Fruit fly (Drosophila melanogaster) whole organism, embryonic: Measurements from ENCODE around the gene CG13247.

ENCODE experiments used
- Atf3 ChIP-seq: fragments of 200-800 bp; sonication (Bioruptor generic); optimal IDR thresholded peaks from 3 replicates; lab custom pipeline; 2016; ENCODE audit warnings: missing biosample characterization, missing genetic modification characterization
- CG10366 ChIP-seq: fragments of 200-800 bp; sonication (Bioruptor generic); IDR thresholded peaks from 2 replicates; pipeline ENCODE4 v1.3.6; 2022; ENCODE audit warnings: missing biosample characterization, missing genetic modification characterization
- CG10979 ChIP-seq: fragments of 200-800 bp; sonication (Bioruptor generic); optimal IDR thresholded peaks from 2 replicates; lab custom pipeline; 2018; ENCODE audit warnings: missing biosample characterization, mild to moderate bottlenecking, missing genetic modification characterization, moderate library complexity
- CG11093 ChIP-seq: fragments of 200-800 bp; sonication (Bioruptor generic); IDR thresholded peaks from 3 replicates; pipeline ENCODE4 v1.3.6; 2022; ENCODE audit warnings: missing biosample characterization, missing genetic modification characterization
- CG1233 ChIP-seq: fragments of 200-800 bp; sonication (Bioruptor generic); optimal IDR thresholded peaks from 4 replicates; lab custom pipeline; 2018; ENCODE audit warnings: missing biosample characterization, mild to moderate bottlenecking, missing genetic modification characterization
- CG13296 ChIP-seq: fragments of 200-800 bp; sonication (Bioruptor generic); optimal IDR thresholded peaks from 3 replicates; lab custom pipeline; 2018; ENCODE audit warnings: missing biosample characterization, mild to moderate bottlenecking, missing genetic modification characterization
- CG2678 ChIP-seq: fragments of 200-800 bp; sonication (Bioruptor generic); optimal IDR thresholded peaks from 3 replicates; lab custom pipeline; 2019; ENCODE audit warnings: missing biosample characterization, mild to moderate bottlenecking, missing genetic modification characterization, moderate library complexity
- CG2712 ChIP-seq: fragments of 200-800 bp; optimal IDR thresholded peaks from 3 replicates; lab custom pipeline; 2019; ENCODE audit warnings: missing biosample characterization, mild to moderate bottlenecking, missing genetic modification characterization, moderate library complexity
- CG31365 ChIP-seq: fragments of 200-800 bp; sonication (Bioruptor generic); optimal IDR thresholded peaks from 2 replicates; lab custom pipeline; 2018; ENCODE audit warnings: missing biosample characterization, mild to moderate bottlenecking, missing genetic modification characterization
- CG33557 ChIP-seq: fragments of 200-800 bp; sonication (Bioruptor generic); optimal IDR thresholded peaks from 2 replicates; lab custom pipeline; 2019; ENCODE audit warnings: missing biosample characterization, mild to moderate bottlenecking, missing genetic modification characterization, moderate library complexity
- CG4328 ChIP-seq: fragments of 200-800 bp; sonication (Bioruptor generic); optimal IDR thresholded peaks from 3 replicates; lab custom pipeline; 2017; ENCODE audit warnings: missing biosample characterization, missing genetic modification reagents, missing genetic modification characterization
- CG4820 ChIP-seq: fragments of 200-800 bp; sonication (Bioruptor generic); optimal IDR thresholded peaks from 3 replicates; lab custom pipeline; 2016; ENCODE audit warnings: missing biosample characterization, missing genetic modification characterization
- CG8290 ChIP-seq, 3 experiments: fragments of 200-800 bp; sonication (Bioruptor generic); optimal IDR thresholded peaks; 2 replicates each; lab custom pipeline; 2016 to 2019; ENCODE audit warnings: missing biosample characterization in 3 of 3, missing genetic modification characterization in 3 of 3, mild to moderate bottlenecking in 2 of 3, moderate library complexity in 1 of 3
- CG8478 ChIP-seq: fragments of >200 bp; optimal IDR thresholded peaks from 2 replicates; lab custom pipeline; 2018
- CG8924 ChIP-seq: fragments of 200-800 bp; optimal IDR thresholded peaks from 3 replicates; lab custom pipeline; 2019; ENCODE audit warnings: missing biosample characterization, mild to moderate bottlenecking, missing genetic modification characterization, moderate library complexity
- CoRest ChIP-seq: fragments of 200-800 bp; sonication (Bioruptor generic); optimal IDR thresholded peaks from 3 replicates; lab custom pipeline; 2018; ENCODE audit warnings: missing biosample characterization, mild to moderate bottlenecking, missing genetic modification characterization, moderate library complexity
- Dp ChIP-seq: fragments of 200-800 bp; sonication (Bioruptor generic); optimal IDR thresholded peaks from 2 replicates; lab custom pipeline; 2018; ENCODE audit warnings: missing biosample characterization, mild to moderate bottlenecking, missing genetic modification characterization, moderate library complexity
- Eip74EF ChIP-seq, 2 experiments: fragments of 200-800 bp in 1 of 2; fragments of >200 bp in 1 of 2; sonication (Bioruptor generic) in 1 of 2; optimal IDR thresholded peaks; 2 replicates each; lab custom pipeline; 2017 to 2019; ENCODE audit warnings: missing biosample characterization in 2 of 2, missing genetic modification characterization in 2 of 2, mild to moderate bottlenecking in 1 of 2, moderate library complexity in 1 of 2
- Elba2 ChIP-seq: fragments of 200-800 bp; sonication (Bioruptor generic); optimal IDR thresholded peaks from 3 replicates; lab custom pipeline; 2016; ENCODE audit warnings: missing biosample characterization, missing genetic modification characterization
- HLH3B ChIP-seq: fragments of 200-800 bp; sonication (Bioruptor generic); IDR thresholded peaks from 2 replicates; pipeline ENCODE4 v1.3.6; 2022; ENCODE audit warnings: missing biosample characterization, missing genetic modification characterization
- Hsf ChIP-seq: fragments of 200-800 bp; sonication (Bioruptor generic); optimal IDR thresholded peaks from 3 replicates; lab custom pipeline; 2016; ENCODE audit warnings: missing biosample characterization, missing genetic modification characterization
- Lim3 ChIP-seq: fragments of 200-800 bp; sonication (Bioruptor generic); IDR thresholded peaks from 2 replicates; pipeline ENCODE4 v1.3.6; 2022; ENCODE audit warnings: missing biosample characterization, missing genetic modification characterization
- MBD-R2 ChIP-seq: fragments of 200-800 bp; sonication (Bioruptor generic); IDR thresholded peaks from 2 replicates; pipeline ENCODE4 v1.3.6; 2022; ENCODE audit warnings: missing biosample characterization, missing genetic modification characterization
- Meics ChIP-seq: fragments of 200-800 bp; sonication (Bioruptor generic); optimal IDR thresholded peaks from 2 replicates; lab custom pipeline; 2017; ENCODE audit warnings: missing biosample characterization, mild to moderate bottlenecking, missing genetic modification characterization
- Nf-YA ChIP-seq: fragments of 200-800 bp; sonication (Bioruptor generic); IDR thresholded peaks from 2 replicates; pipeline ENCODE4 v1.3.6; 2022; ENCODE audit warnings: missing biosample characterization, missing genetic modification characterization
- Sox100B ChIP-seq: fragments of 200-800 bp; sonication (Bioruptor generic); optimal IDR thresholded peaks from 3 replicates; lab custom pipeline; 2018; ENCODE audit warnings: missing biosample characterization, mild to moderate bottlenecking, missing genetic modification characterization
- Sry-δ ChIP-seq: fragments of 200-800 bp; sonication (Bioruptor generic); optimal IDR thresholded peaks from 2 replicates; lab custom pipeline; 2016; ENCODE audit warnings: missing biosample characterization, missing genetic modification characterization
- bab2 ChIP-seq: fragments of 200-800 bp; sonication (Bioruptor generic); optimal IDR thresholded peaks from 2 replicates; lab custom pipeline; 2016; ENCODE audit warnings: missing biosample characterization, missing genetic modification characterization
- bigmax ChIP-seq: fragments of 200-800 bp; sonication (Bioruptor generic); optimal IDR thresholded peaks from 2 replicates; lab custom pipeline; 2018; ENCODE audit warnings: missing biosample characterization, mild to moderate bottlenecking, missing genetic modification characterization
- bowl ChIP-seq: fragments of 200-800 bp; sonication (Bioruptor generic); IDR thresholded peaks from 2 replicates; pipeline ENCODE4 v1.3.6; 2022; ENCODE audit warnings: missing biosample characterization, missing genetic modification characterization
- cato ChIP-seq: fragments of 200-800 bp; sonication (Bioruptor generic); optimal IDR thresholded peaks from 2 replicates; lab custom pipeline; 2016; ENCODE audit warnings: missing biosample characterization, missing genetic modification characterization, borderline replicate concordance
- chm ChIP-seq: fragments of 200-800 bp; sonication (Bioruptor generic); IDR thresholded peaks from 2 replicates; pipeline ENCODE4 v1.3.6; 2022; ENCODE audit warnings: missing biosample characterization, missing genetic modification characterization
- croc ChIP-seq: fragments of 200-800 bp; sonication (Bioruptor generic); conservative IDR thresholded peaks from 3 replicates; pipeline ENCODE4 v1.3.6; 2022; ENCODE audit warnings: missing biosample characterization, missing genetic modification characterization
- fd102C ChIP-seq: fragments of 200-800 bp; sonication (Bioruptor generic); optimal IDR thresholded peaks from 2 replicates; lab custom pipeline; 2018; ENCODE audit warnings: missing biosample characterization, mild to moderate bottlenecking, missing genetic modification characterization, moderate library complexity
- fd96Cb ChIP-seq: fragments of 200-800 bp; sonication (Bioruptor generic); optimal IDR thresholded peaks from 2 replicates; lab custom pipeline; 2018; ENCODE audit warnings: missing biosample characterization, mild to moderate bottlenecking, missing genetic modification characterization, moderate library complexity
- jigr1 ChIP-seq: fragments of 200-800 bp; sonication (Bioruptor generic); IDR thresholded peaks from 3 replicates; pipeline ENCODE4 v1.3.6; 2022; ENCODE audit warnings: missing biosample characterization, missing genetic modification characterization
- onecut ChIP-seq: fragments of 200-800 bp; sonication (Bioruptor generic); IDR thresholded peaks from 2 replicates; pipeline ENCODE4 v1.3.6; 2022; ENCODE audit warnings: missing biosample characterization, missing genetic modification characterization
- otp ChIP-seq: fragments of 200-800 bp; sonication (Bioruptor generic); IDR thresholded peaks from 3 replicates; pipeline ENCODE4, ENCODE4 v1.3.6; 2022; ENCODE audit warnings: missing biosample characterization, missing genetic modification characterization
- p53 ChIP-seq: fragments of 200-800 bp; sonication (Bioruptor generic); optimal IDR thresholded peaks from 2 replicates; lab custom pipeline; 2016; ENCODE audit warnings: missing biosample characterization, missing genetic modification characterization
- pho ChIP-seq: fragments of 200-800 bp; sonication (Bioruptor generic); optimal IDR thresholded peaks from 2 replicates; lab custom pipeline; 2016; ENCODE audit warnings: missing biosample characterization, missing genetic modification characterization
- rib ChIP-seq: fragments of 200-800 bp; sonication (Bioruptor generic); IDR thresholded peaks from 2 replicates; pipeline ENCODE4 v1.3.6; 2022; ENCODE audit warnings: missing biosample characterization, missing genetic modification characterization
- run ChIP-seq: fragments of 200-800 bp; sonication (Bioruptor generic); optimal IDR thresholded peaks from 3 replicates; lab custom pipeline; 2018; ENCODE audit warnings: missing biosample characterization, mild to moderate bottlenecking, missing genetic modification characterization
- sc ChIP-seq, 3 experiments: fragments of >200 bp in 2 of 3; fragments of 200-800 bp in 1 of 3; sonication (Bioruptor generic) in 1 of 3; optimal IDR thresholded peaks; 2 replicates in 2 of 3; 3 replicates in 1 of 3; lab custom pipeline; 2017; ENCODE audit warnings: mild to moderate bottlenecking in 1 of 3, missing biosample characterization in 1 of 3, missing genetic modification characterization in 1 of 3, missing genetic modification reagents in 1 of 3
- seq ChIP-seq: fragments of 200-800 bp; sonication (Bioruptor generic); IDR thresholded peaks from 2 replicates; pipeline ENCODE4 v1.3.6; 2022; ENCODE audit warnings: missing biosample characterization, missing genetic modification characterization
- sob ChIP-seq: fragments of 200-800 bp; sonication (Bioruptor generic); IDR thresholded peaks from 2 replicates; pipeline ENCODE4 v1.3.6; 2022; ENCODE audit warnings: missing biosample characterization, missing genetic modification characterization
- toy ChIP-seq: fragments of 200-800 bp; sonication (Bioruptor generic); IDR thresholded peaks from 2 replicates; pipeline ENCODE4 v1.3.6; 2022; ENCODE audit warnings: missing biosample characterization, missing genetic modification characterization
- unpg ChIP-seq: fragments of 200-800 bp; sonication (Bioruptor generic); optimal IDR thresholded peaks from 3 replicates; lab custom pipeline; 2018; ENCODE audit warnings: missing biosample characterization, mild to moderate bottlenecking, missing genetic modification characterization, moderate library complexity

Gene CG13247

dm6 chr3L:20398243-20399222, 28.4 kb downstream of the CG13247 start (continued):
- TF ChIP-seq sc (optimal IDR thresholded peaks at IDR 0.05; lab: Kevin White, UChicago) (no peak), sc (GFP tag; optimal IDR thresholded peaks at IDR 0.05; lab: Kevin White, UChicago) (peak; percentile 72), CG2678 (tag; lab: Kevin White, UChicago) (peak; percentile 93), CG4820 (peak; percentile 74), CG11093 (GFP tag; lab: Robert Waterston, UW) (peak; percentile 71; the same call in 2 of the 3 replicates), CG4328 (peak; percentile 67), Nf-YA (0 out of 2 replicates have a peak, but pooled peaks have one; percentile 39), croc (GFP tag; lab: Robert Waterston, UW) (peak; percentile 36; the same call in 2 of the 3 replicates), onecut (GFP tag; lab: Robert Waterston, UW) (peak; percentile 68), rib (GFP tag; lab: Robert Waterston, UW) (no peak), Hsf (GFP tag; lab: Kevin White, UChicago) (peak; percentile 86), CG33557 (GFP tag; lab: Kevin White, UChicago) (peak; percentile 67), bowl (GFP tag; lab: Robert Waterston, UW) (0 out of 2 replicates have a peak, but pooled peaks have one; percentile 13), CG13296 (GFP tag; lab: Kevin White, UChicago) (peak; percentile 86), sob (peak; percentile 70; the same call in 1 of the 2 replicates), Lim3 (GFP tag; lab: Robert Waterston, UW) (0 out of 2 replicates have a peak, but pooled peaks have one; percentile 15), cato (GFP tag; lab: Kevin White, UChicago) (peak; percentile 64), Meics (GFP tag; lab: Kevin White, UChicago) (peak; percentile 82), Eip74EF (GFP tag; optimal IDR thresholded peaks at IDR 0.05; lab: Kevin White, UChicago) (peak in 1 of 2 experiments; percentile 88), Sry-δ (GFP tag; lab: Kevin White, UChicago) (peak; percentile 26), CG8290 (GFP tag; optimal IDR thresholded peaks at IDR 0.05; lab: Kevin White, UChicago) (peak; percentile 37), CG8290 (tag; optimal IDR thresholded peaks at IDR 0.05; lab: Kevin White, UChicago) (peak in 1 of 2 experiments; percentile 59), CG8478 (lab: Kevin White, UChicago) (no peak), run (tag; lab: Kevin White, UChicago) (peak; percentile 76), chm (no peak), CoRest (peak; percentile 93), toy (no peak), bigmax (GFP tag; lab: Kevin White, UChicago) (no peak), MBD-R2 (GFP tag; lab: Robert Waterston, UW) (peak; percentile 9; the same call in 1 of the 2 replicates), CG10979 (tag; lab: Kevin White, UChicago) (peak; percentile 87), seq (GFP tag; lab: Robert Waterston, UW) (peak; percentile 86), Atf3 (GFP tag; lab: Kevin White, UChicago) (peak; percentile 41), jigr1 (peak; percentile 48; the same call in 1 of the 3 replicates), CG2712 (tag; lab: Kevin White, UChicago) (peak; percentile 90), CG10366 (peak; percentile 67), CG8924 (tag; lab: Kevin White, UChicago) (peak; percentile 92), fd102C (no peak), otp (GFP tag; lab: Robert Waterston, UW) (0 out of 3 replicates have a peak, but pooled peaks have one; percentile 27), fd96Cb (tag; lab: Kevin White, UChicago) (peak; percentile 82), Sox100B (GFP tag; lab: Kevin White, UChicago) (peak; percentile 92), unpg (GFP tag; lab: Kevin White, UChicago) (peak; percentile 89), HLH3B (GFP tag; lab: Robert Waterston, UW) (peak; percentile 72), bab2 (GFP tag; lab: Kevin White, UChicago) (peak; percentile 71), pho (GFP tag; lab: Kevin White, UChicago) (peak; percentile 80), Elba2 (GFP tag; lab: Kevin White, UChicago) (peak; percentile 5), CG31365 (tag; lab: Kevin White, UChicago) (peak; percentile 62), CG1233 (GFP tag; lab: Kevin White, UChicago) (peak; percentile 90), Dp (no peak), p53 (GFP tag; lab: Kevin White, UChicago) (peak; percentile 10)
